Fruit fly (Drosophila melanogaster) whole organism, embryonic: ENCODE measurements around the gene CG1927.

Experiments
- ATbp ChIP-seq: fragments of 200-800 bp; sonication (Bioruptor generic); optimal IDR thresholded peaks from 2 replicates; lab custom pipeline; 2017; ENCODE audit warnings: missing biosample characterization, mild to moderate bottlenecking, missing genetic modification characterization, missing genetic modification reagents
- BtbVII ChIP-seq: fragments of 200-800 bp; sonication (Bioruptor generic); optimal IDR thresholded peaks from 3 replicates; lab custom pipeline; 2017; ENCODE audit warnings: missing biosample characterization, mild to moderate bottlenecking, missing genetic modification characterization
- CG1024 ChIP-seq: fragments of 200-800 bp; sonication (Bioruptor generic); IDR thresholded peaks from 2 replicates; pipeline ENCODE4 v1.3.6; 2022; ENCODE audit warnings: missing biosample characterization, missing genetic modification characterization
- CG12104 ChIP-seq: fragments of 200-800 bp; sonication (Bioruptor generic); optimal IDR thresholded peaks from 3 replicates; lab custom pipeline; 2016; ENCODE audit warnings: missing biosample characterization, missing genetic modification characterization
- CG12236 ChIP-seq: fragments of 200-800 bp; sonication (Bioruptor generic); optimal IDR thresholded peaks from 2 replicates; lab custom pipeline; 2016; ENCODE audit warnings: missing biosample characterization, missing genetic modification characterization
- CG13894 ChIP-seq: fragments of 200-800 bp; sonication (Bioruptor generic); optimal IDR thresholded peaks from 3 replicates; lab custom pipeline; 2018; ENCODE audit warnings: missing biosample characterization, mild to moderate bottlenecking, missing genetic modification characterization, moderate library complexity
- CG16813 ChIP-seq: fragments of 200-800 bp; sonication (Bioruptor generic); IDR thresholded peaks from 3 replicates; pipeline ENCODE4 v1.3.6; 2022; ENCODE audit warnings: missing biosample characterization, missing genetic modification characterization; ENCODE audit not compliant: partially characterized antibody
- CG17359 ChIP-seq: fragments of 200-800 bp; sonication (Bioruptor generic); optimal IDR thresholded peaks from 3 replicates; lab custom pipeline; 2018; ENCODE audit warnings: missing biosample characterization, mild to moderate bottlenecking, missing genetic modification characterization, moderate library complexity
- CG17385 ChIP-seq: fragments of 200-800 bp; sonication (Bioruptor generic); optimal IDR thresholded peaks from 3 replicates; lab custom pipeline; 2018; ENCODE audit warnings: missing biosample characterization, mild to moderate bottlenecking, missing genetic modification characterization
- CG17829 ChIP-seq: fragments of 200-800 bp; optimal IDR thresholded peaks from 2 replicates; lab custom pipeline; 2019; ENCODE audit warnings: missing biosample characterization, mild to moderate bottlenecking, missing genetic modification characterization, moderate library complexity
- CG30020 ChIP-seq: fragments of 200-800 bp; optimal IDR thresholded peaks from 2 replicates; lab custom pipeline; 2019; ENCODE audit warnings: missing biosample characterization, mild to moderate bottlenecking, missing genetic modification characterization, moderate library complexity
- CG34376 ChIP-seq: fragments of 200-800 bp; sonication (Bioruptor generic); optimal IDR thresholded peaks from 2 replicates; lab custom pipeline; 2018; ENCODE audit warnings: missing biosample characterization, mild to moderate bottlenecking, missing genetic modification characterization
- CG3847 ChIP-seq: fragments of 200-800 bp; sonication (Bioruptor generic); IDR thresholded peaks from 2 replicates; pipeline ENCODE4 v1.3.6; 2022; ENCODE audit warnings: missing biosample characterization, missing genetic modification characterization
- CG6791 ChIP-seq: fragments of 200-800 bp; sonication (Bioruptor generic); IDR thresholded peaks from 3 replicates; pipeline ENCODE4 v1.3.6; 2022; ENCODE audit warnings: missing biosample characterization, missing genetic modification characterization; ENCODE audit not compliant: partially characterized antibody
- CG7357 ChIP-seq: fragments of 200-800 bp; sonication (Bioruptor generic); IDR thresholded peaks from 3 replicates; pipeline ENCODE4 v1.3.6; 2022; ENCODE audit warnings: missing biosample characterization, missing genetic modification characterization
- CG7928 ChIP-seq: fragments of 200-800 bp; sonication (Bioruptor generic); optimal IDR thresholded peaks from 2 replicates; lab custom pipeline; 2017; ENCODE audit warnings: missing biosample characterization, mild to moderate bottlenecking, missing genetic modification characterization
- CG8089 ChIP-seq: fragments of 200-800 bp; sonication (Bioruptor generic); optimal IDR thresholded peaks from 3 replicates; lab custom pipeline; 2016; ENCODE audit warnings: missing biosample characterization, missing genetic modification characterization
- CG8388 ChIP-seq: fragments of 200-800 bp; sonication (Bioruptor generic); optimal IDR thresholded peaks from 2 replicates; lab custom pipeline; 2019; ENCODE audit warnings: missing biosample characterization, mild to moderate bottlenecking, missing genetic modification characterization, moderate library complexity
- CG8765 ChIP-seq: fragments of 200-800 bp; sonication (Bioruptor generic); IDR thresholded peaks from 2 replicates; pipeline ENCODE4 v1.3.6; 2022; ENCODE audit warnings: missing biosample characterization, missing genetic modification characterization
- CG8924 ChIP-seq: fragments of 200-800 bp; optimal IDR thresholded peaks from 3 replicates; lab custom pipeline; 2019; ENCODE audit warnings: missing biosample characterization, mild to moderate bottlenecking, missing genetic modification characterization, moderate library complexity
- CG9932 ChIP-seq: fragments of 200-800 bp; sonication (Bioruptor generic); IDR thresholded peaks from 2 replicates; pipeline ENCODE4 v1.3.6; 2022; ENCODE audit warnings: missing biosample characterization, missing genetic modification characterization
- CoRest ChIP-seq: fragments of 200-800 bp; sonication (Bioruptor generic); optimal IDR thresholded peaks from 3 replicates; lab custom pipeline; 2018; ENCODE audit warnings: missing biosample characterization, mild to moderate bottlenecking, missing genetic modification characterization, moderate library complexity
- D ChIP-seq, 2 experiments: fragments of 200-800 bp in 1 of 2; fragments of >200 bp in 1 of 2; sonication (Bioruptor generic) in 1 of 2; optimal IDR thresholded peaks; 2 replicates in 1 of 2; 3 replicates in 1 of 2; lab custom pipeline; 2017; ENCODE audit warnings: mild to moderate bottlenecking in 1 of 2, missing biosample characterization in 1 of 2, missing genetic modification characterization in 1 of 2, missing genetic modification reagents in 1 of 2
- HLH4C ChIP-seq: fragments of 200-800 bp; sonication (Bioruptor generic); IDR thresholded peaks from 3 replicates; pipeline ENCODE4 v1.3.6; 2022; ENCODE audit warnings: missing biosample characterization, missing genetic modification characterization; ENCODE audit not compliant: partially characterized antibody
- HmgD ChIP-seq: fragments of 200-800 bp; sonication (Bioruptor generic); optimal IDR thresholded peaks from 3 replicates; lab custom pipeline; 2016; ENCODE audit warnings: missing biosample characterization, missing genetic modification characterization
- Hsf ChIP-seq: fragments of 200-800 bp; sonication (Bioruptor generic); optimal IDR thresholded peaks from 3 replicates; lab custom pipeline; 2016; ENCODE audit warnings: missing biosample characterization, missing genetic modification characterization
- Jarid2 ChIP-seq: fragments of 200-800 bp; sonication (Bioruptor generic); optimal IDR thresholded peaks from 3 replicates; lab custom pipeline; 2017; ENCODE audit warnings: mild to moderate bottlenecking, missing biosample characterization, missing genetic modification reagents, missing genetic modification characterization
- Kr ChIP-seq: fragments of 200-800 bp; sonication (Bioruptor generic); optimal IDR thresholded peaks from 2 replicates; lab custom pipeline; 2017; ENCODE audit warnings: missing biosample characterization, mild to moderate bottlenecking, missing genetic modification characterization
- Meics ChIP-seq: fragments of 200-800 bp; sonication (Bioruptor generic); optimal IDR thresholded peaks from 2 replicates; lab custom pipeline; 2017; ENCODE audit warnings: missing biosample characterization, mild to moderate bottlenecking, missing genetic modification characterization
- Nf-YB ChIP-seq: fragments of 200-800 bp; sonication (Bioruptor generic); optimal IDR thresholded peaks from 3 replicates; lab custom pipeline; 2019; ENCODE audit warnings: missing biosample characterization, mild to moderate bottlenecking, missing genetic modification characterization, moderate library complexity
- NfI ChIP-seq: fragments of 200-800 bp; sonication (Bioruptor generic); optimal IDR thresholded peaks from 3 replicates; lab custom pipeline; 2018; ENCODE audit warnings: missing biosample characterization, mild to moderate bottlenecking, missing genetic modification characterization, moderate library complexity
- Sin3A ChIP-seq: fragments of >200 bp; optimal IDR thresholded peaks from 2 replicates; lab custom pipeline; 2018
- Ssrp ChIP-seq: fragments of 200-800 bp; sonication (Bioruptor generic); optimal IDR thresholded peaks from 2 replicates; lab custom pipeline; 2018; ENCODE audit warnings: missing biosample characterization, mild to moderate bottlenecking, missing genetic modification characterization, moderate library complexity
- Xbp1 ChIP-seq: fragments of 200-800 bp; sonication (Bioruptor generic); optimal IDR thresholded peaks from 3 replicates; lab custom pipeline; 2016; ENCODE audit warnings: missing biosample characterization, mild to moderate bottlenecking, missing genetic modification characterization
- al ChIP-seq: fragments of 200-800 bp; sonication (Bioruptor generic); IDR thresholded peaks from 2 replicates; pipeline ENCODE4 v1.3.6; 2022; ENCODE audit warnings: missing biosample characterization, missing genetic modification characterization
- bowl ChIP-seq: fragments of 200-800 bp; sonication (Bioruptor generic); IDR thresholded peaks from 2 replicates; pipeline ENCODE4 v1.3.6; 2022; ENCODE audit warnings: missing biosample characterization, missing genetic modification characterization
- chn ChIP-seq: fragments of 200-800 bp; sonication (Bioruptor generic); optimal IDR thresholded peaks from 2 replicates; lab custom pipeline; 2016; ENCODE audit warnings: missing biosample characterization, missing genetic modification characterization
- jigr1 ChIP-seq: fragments of 200-800 bp; sonication (Bioruptor generic); IDR thresholded peaks from 3 replicates; pipeline ENCODE4 v1.3.6; 2022; ENCODE audit warnings: missing biosample characterization, missing genetic modification characterization
- jing ChIP-seq: fragments of 200-800 bp; sonication (Bioruptor generic); optimal IDR thresholded peaks from 2 replicates; lab custom pipeline; 2018; ENCODE audit warnings: missing biosample characterization, mild to moderate bottlenecking, missing genetic modification characterization
- mam ChIP-seq: fragments of 200-800 bp; sonication (Bioruptor generic); optimal IDR thresholded peaks from 3 replicates; lab custom pipeline; 2016; ENCODE audit warnings: missing biosample characterization, missing genetic modification characterization
- pb ChIP-seq: fragments of 200-800 bp; sonication (Bioruptor generic); optimal IDR thresholded peaks from 3 replicates; lab custom pipeline; 2016; ENCODE audit warnings: missing biosample characterization, missing genetic modification characterization
- peb ChIP-seq: fragments of 200-800 bp; sonication (Bioruptor generic); IDR thresholded peaks from 2 replicates; pipeline ENCODE4 v1.3.6; 2022; ENCODE audit warnings: missing biosample characterization, missing genetic modification characterization
- salm ChIP-seq: fragments of 200-800 bp; sonication (Bioruptor generic); optimal IDR thresholded peaks from 2 replicates; lab custom pipeline; 2018; ENCODE audit warnings: missing biosample characterization, mild to moderate bottlenecking, missing genetic modification characterization
- sens ChIP-seq: fragments of 200-800 bp; sonication (Bioruptor generic); peaks from one replicate; lab custom pipeline; 2016; ENCODE audit warnings: missing biosample characterization, missing genetic modification characterization
- slbo ChIP-seq: fragments of 200-800 bp; sonication (Bioruptor generic); IDR thresholded peaks from 2 replicates; pipeline ENCODE4 v1.3.6; 2022; ENCODE audit warnings: missing biosample characterization, missing genetic modification characterization
- slou ChIP-seq: fragments of 200-800 bp; sonication (Bioruptor generic); optimal IDR thresholded peaks from 3 replicates; lab custom pipeline; 2016; ENCODE audit warnings: missing biosample characterization, missing genetic modification characterization
- slp2 ChIP-seq: fragments of 200-800 bp; sonication (Bioruptor generic); optimal IDR thresholded peaks from 2 replicates; lab custom pipeline; 2016; ENCODE audit warnings: missing biosample characterization, missing genetic modification characterization
- so ChIP-seq: fragments of 200-800 bp; sonication (Bioruptor generic); IDR thresholded peaks from 3 replicates; pipeline ENCODE4 v1.3.6; 2022; ENCODE audit warnings: missing biosample characterization, missing genetic modification characterization
- tll ChIP-seq, 2 experiments: fragments of 200-800 bp in 1 of 2; fragments of >200 bp in 1 of 2; sonication (Bioruptor generic) in 1 of 2; optimal IDR thresholded peaks; 2 replicates each; lab custom pipeline; 2017 to 2019; ENCODE audit warnings: missing biosample characterization in 2 of 2, missing genetic modification characterization in 2 of 2, mild to moderate bottlenecking in 1 of 2, moderate library complexity in 1 of 2
- trh ChIP-seq: fragments of 200-800 bp; sonication (Bioruptor generic); optimal IDR thresholded peaks from 2 replicates; lab custom pipeline; 2016; ENCODE audit warnings: missing biosample characterization, missing genetic modification characterization
- wek ChIP-seq: fragments of 200-800 bp; sonication (Bioruptor generic); optimal IDR thresholded peaks from 3 replicates; lab custom pipeline; 2018; ENCODE audit warnings: missing biosample characterization, mild to moderate bottlenecking, missing genetic modification characterization, moderate library complexity

CG1927 gene

dm6 chr3L:1962964-1963363 lies 6.9 kb downstream of the CG1927 start, which contains the start of gene SCOT (continued):
- TF ChIP-seq CG8924 (tag; lab: Kevin White, UChicago) (peak; percentile 74), Hsf (GFP tag; lab: Kevin White, UChicago) (peak; percentile 74), salm (tag; lab: Kevin White, UChicago) (peak; percentile 45), CG13894 (no peak), Jarid2 (no peak), CG17829 (tag; lab: Kevin White, UChicago) (no peak), CG16813 (no peak), BtbVII (peak; percentile 16), jing (peak; percentile 57), peb (peak; percentile 45), Sin3A (lab: Kevin White, UChicago) (no peak), bowl (GFP tag; lab: Robert Waterston, UW) (peak; percentile 66), CG8388 (GFP tag; lab: Kevin White, UChicago) (no peak), al (GFP tag; lab: Robert Waterston, UW) (peak; percentile 43; the same call in 1 of the 2 replicates), CG8765 (GFP tag; lab: Robert Waterston, UW) (no peak; the same call in 1 of the 2 replicates), wek (GFP tag; lab: Kevin White, UChicago) (peak; percentile 27), CG30020 (tag; lab: Kevin White, UChicago) (no peak), CG17385 (no peak), slbo (GFP tag; lab: Robert Waterston, UW) (peak; percentile 67), HLH4C (no peak), so (peak; percentile 66; the same call in 2 of the 3 replicates), Meics (peak; percentile 48), Nf-YB (GFP tag; lab: Kevin White, UChicago) (no peak), tll (GFP tag; optimal IDR thresholded peaks at IDR 0.05; lab: Kevin White, UChicago) (no peak), D (optimal IDR thresholded peaks at IDR 0.05; lab: Kevin White, UChicago) (no peak), D (GFP tag; optimal IDR thresholded peaks at IDR 0.05; lab: Kevin White, UChicago) (no peak), CG1024 (peak; percentile 66), CG7928 (GFP tag; lab: Kevin White, UChicago) (no peak), CG7357 (GFP tag; lab: Robert Waterston, UW) (peak; percentile 68; the same call in 2 of the 3 replicates), CG3847 (peak; percentile 60), CG6791 (GFP tag; lab: Robert Waterston, UW) (no peak), chn (GFP tag; lab: Kevin White, UChicago) (peak; percentile 28), CG34376 (no peak), CG12104 (no peak), CoRest (peak; percentile 64), NfI (GFP tag; lab: Kevin White, UChicago) (peak; percentile 67), pb (GFP tag; lab: Kevin White, UChicago) (peak; percentile 58), CG9932 (GFP tag; lab: Robert Waterston, UW) (peak; percentile 50; the same call in 1 of the 2 replicates), Ssrp (tag; lab: Kevin White, UChicago) (no peak), Xbp1 (GFP tag; lab: Kevin White, UChicago) (peak; percentile 73), slp2 (GFP tag; lab: Kevin White, UChicago) (peak; percentile 29), Kr (GFP tag; lab: Kevin White, UChicago) (no peak), ATbp (GFP tag; lab: Kevin White, UChicago) (peak; percentile 69), CG17359 (tag; lab: Kevin White, UChicago) (no peak), CG8089 (peak; percentile 48), sens (GFP tag; lab: Kevin White, UChicago) (peak; percentile 97), trh (no peak), jigr1 (GFP tag; lab: Robert Waterston, UW) (peak; percentile 30; the same call in 1 of the 3 replicates), CG12236 (GFP tag; lab: Kevin White, UChicago) (peak; percentile 54), slou (no peak), mam (GFP tag; lab: Kevin White, UChicago) (peak; percentile 61), HmgD (peak; percentile 35)
